Worm (Caenorhabditis elegans) whole organism, L3 larva: ENCODE results near the gene lin-7.

Source experiments
- aly-2 ChIP-seq: fragments of 150-350 bp; optimal IDR thresholded peaks from 2 replicates; lab custom pipeline; 2014; ENCODE audit warnings: missing biosample characterization, missing genetic modification characterization
- ama-1 ChIP-seq: fragments of 150-350 bp; optimal IDR thresholded peaks from 2 replicates; lab custom pipeline; 2018
- ceh-28 ChIP-seq: fragments of 150-350 bp; optimal IDR thresholded peaks from 2 replicates; lab custom pipeline; 2014; ENCODE audit warnings: missing biosample characterization, missing genetic modification reagents, missing genetic modification characterization
- elt-3 ChIP-seq, 3 experiments: fragments of 150-350 bp in 1 of 3; sonication (generic microtip) in 2 of 3; optimal IDR thresholded peaks; 2 replicates in 2 of 3; 4 replicates in 1 of 3; lab custom pipeline; 2014 to 2017; ENCODE audit warnings: missing biosample characterization in 3 of 3, missing genetic modification characterization in 3 of 3
- nhr-76 ChIP-seq: fragments of 150-350 bp; sonication (generic microtip); optimal IDR thresholded peaks from 5 replicates; lab custom pipeline; 2014; ENCODE audit warnings: missing biosample characterization, missing genetic modification characterization
- pqm-1 ChIP-seq: fragments of 150-350 bp; optimal IDR thresholded peaks from 2 replicates; lab custom pipeline; 2017; ENCODE audit warnings: missing biosample characterization, missing genetic modification characterization, inconsistent platforms
- snpc-4 ChIP-seq: fragments of 150-350 bp; optimal IDR thresholded peaks from 2 replicates; lab custom pipeline; 2014; ENCODE audit warnings: missing biosample characterization, missing genetic modification characterization

- TF ChIP-seq aly-2 (tag; lab: Kevin White, UChicago) (no peak), ceh-28 (no peak), pqm-1 (tag; lab: Kevin White, UChicago) (no peak), nhr-76 (tag; lab: Kevin White, UChicago) (no peak), ama-1 (lab: Kevin White, UChicago) (no peak), elt-3 (tag; optimal IDR thresholded peaks at IDR 0.05; lab: Kevin White, UChicago) (no peak), snpc-4 (tag; lab: Kevin White, UChicago) (no peak)
These were observed 49.9 kb downstream of the lin-7 start for ce11 chrII:14299254-14299759.
